Worm (Caenorhabditis elegans) whole organism, L4 larva: ENCODE data around the gene rcat-1.

Experiments
- ZK546.5 ChIP-seq, 2 experiments: sonication (generic microtip); optimal IDR thresholded peaks; 2 replicates each; lab custom pipeline; 2017; ENCODE audit warnings: missing biosample characterization in 2 of 2, missing genetic modification characterization in 2 of 2
- aly-2 ChIP-seq: sonication (generic microtip); optimal IDR thresholded peaks from 2 replicates; lab custom pipeline; 2018; ENCODE audit warnings: missing biosample characterization, missing genetic modification characterization
- ama-1 ChIP-seq: fragments of 150-350 bp; optimal IDR thresholded peaks from 2 replicates; lab custom pipeline; 2014; ENCODE audit warnings: inconsistent platforms, mixed read lengths
- lin-39 ChIP-seq: fragments of 150-350 bp; optimal IDR thresholded peaks from 2 replicates; lab custom pipeline; 2014; ENCODE audit warnings: missing biosample characterization, missing genetic modification reagents, missing genetic modification characterization
- mep-1 ChIP-seq: fragments of 150-350 bp; sonication (generic microtip); optimal IDR thresholded peaks from 3 replicates; lab custom pipeline; 2014; ENCODE audit warnings: missing biosample characterization, missing genetic modification characterization
- mxl-3 ChIP-seq: fragments of 200-800 bp; sonication (Bioruptor generic); optimal IDR thresholded peaks from 2 replicates; lab custom pipeline; 2018; ENCODE audit warnings: mild to moderate bottlenecking, missing genetic modification characterization, missing compliant biosample characterization
- nhr-237 ChIP-seq: sonication (generic microtip); optimal IDR thresholded peaks from 2 replicates; lab custom pipeline; 2017; ENCODE audit warnings: missing biosample characterization, missing genetic modification characterization
- nhr-25 ChIP-seq: sonication (generic microtip); optimal IDR thresholded peaks from 2 replicates; lab custom pipeline; 2017; ENCODE audit warnings: missing genetic modification characterization, mild to moderate bottlenecking, missing compliant biosample characterization, antibody characterized with exemption, moderate library complexity, borderline replicate concordance; ENCODE audit not compliant: insufficient read depth
- snpc-4 ChIP-seq: fragments of 150-350 bp; optimal IDR thresholded peaks from 2 replicates; lab custom pipeline; 2014; ENCODE audit warnings: missing biosample characterization, missing genetic modification characterization
- ztf-11 ChIP-seq: fragments of 150-350 bp; optimal IDR thresholded peaks from 2 replicates; lab custom pipeline; 2014; ENCODE audit warnings: missing biosample characterization, missing genetic modification characterization

DNA sequence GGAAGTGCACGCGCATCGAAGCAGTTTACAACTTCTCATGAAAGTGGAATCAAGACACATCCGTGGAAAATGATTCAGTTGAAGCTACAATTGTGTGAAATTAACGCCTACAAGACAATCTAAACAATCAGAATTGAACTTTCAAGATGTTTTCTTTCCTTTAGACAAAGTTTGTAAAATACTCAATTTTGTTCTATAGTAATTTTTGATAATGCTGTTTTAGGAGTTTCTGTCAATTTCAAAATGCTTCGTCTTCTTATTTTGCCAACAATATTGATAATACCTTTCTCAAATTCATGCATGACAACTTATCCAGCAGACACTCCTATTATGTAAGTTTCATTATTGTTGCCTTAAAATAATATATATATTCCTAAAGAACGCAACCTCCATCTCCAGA is 13.9 kb upstream of the rcat-1 start, which contains the start of gene T21D12.11:
- no peak for TF ChIP-seq ZK546.5 (tag; optimal IDR thresholded peaks at IDR 0.05; lab: Kevin White, UChicago)
- no peak for TF ChIP-seq nhr-237 (tag; lab: Kevin White, UChicago)
- no peak for TF ChIP-seq aly-2 (tag; lab: Kevin White, UChicago)
- no peak for TF ChIP-seq mep-1 (tag; lab: Kevin White, UChicago)
- TF ChIP-seq snpc-4 (tag; lab: Kevin White, UChicago): no peak
- TF ChIP-seq nhr-25 (tag; lab: Kevin White, UChicago): no peak
- TF ChIP-seq mxl-3 (GFP tag; lab: Kevin White, UChicago): no peak
- no peak for TF ChIP-seq ztf-11 (tag; lab: Kevin White, UChicago)
- TF ChIP-seq lin-39 (tag; lab: Kevin White, UChicago): no peak
- no peak for TF ChIP-seq ama-1 (lab: Kevin White, UChicago)
